Worm (Caenorhabditis elegans): ENCODE data around the gene Y51H7BR.4.

Gene Y51H7BR.4

DNA sequence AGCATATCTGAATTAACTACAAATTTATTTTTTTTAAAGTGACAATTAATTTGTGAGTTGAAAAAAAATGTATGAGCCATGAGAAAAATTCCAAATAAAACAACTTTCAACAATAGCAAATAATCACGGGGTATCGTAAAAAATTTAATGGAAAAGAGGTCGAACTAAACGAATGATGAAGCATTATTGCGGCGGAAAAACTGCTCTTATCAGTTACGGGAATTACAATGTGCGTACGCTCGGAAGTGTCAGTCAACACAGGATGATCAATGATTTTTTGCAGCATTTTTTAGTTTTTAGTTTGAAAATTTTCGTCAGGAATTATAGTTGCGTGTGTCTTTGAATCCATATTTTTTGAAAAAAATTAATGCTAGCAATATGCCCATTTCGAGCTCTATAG lies 47.6 kb downstream of the Y51H7BR.4 start:
- TF ChIP-seq elt-2 (tag; optimal IDR thresholded peaks at IDR 0.05) (peak; percentile 73), efl-1 (optimal IDR thresholded peaks at IDR 0.05) (no peak), efl-1 (GFP tag; optimal IDR thresholded peaks at IDR 0.05 in 1 of 2) (peak in 1 of 2 experiments; percentile 16), jun-1 (tag; optimal IDR thresholded peaks at IDR 0.05) (peak; percentile 12), lin-35 (GFP tag; optimal IDR thresholded peaks at IDR 0.05) (peak in 1 of 2 experiments; percentile 29), snpc-4 (tag; optimal IDR thresholded peaks at IDR 0.05) (no peak)

DNA sequence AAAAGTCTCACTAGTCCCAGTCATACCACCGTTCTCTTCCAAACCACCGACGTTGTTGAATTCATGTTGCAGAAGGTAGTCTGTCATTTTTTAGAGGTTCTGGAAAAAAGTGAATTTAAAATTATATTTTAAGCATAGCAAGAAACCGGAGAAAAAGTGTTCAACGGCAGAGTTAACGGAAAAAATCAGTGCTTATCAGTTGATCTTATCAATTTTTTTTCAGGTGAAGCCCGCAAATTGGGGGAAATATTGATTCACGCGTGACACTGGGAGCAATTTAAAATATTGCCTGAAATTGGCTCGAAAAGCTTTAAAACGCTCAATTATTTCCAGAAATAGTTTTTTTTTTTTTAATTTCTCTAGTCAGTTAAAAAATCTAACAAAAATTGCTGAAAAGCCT lies 50.7 kb downstream of the Y51H7BR.4 start, which contains the start of gene math-38:
Gene math-38 (minus strand): TSS at position 101 of the 400 bp plus-strand sequence.
- peak; percentile 22 for TF ChIP-seq elt-2 (tag; optimal IDR thresholded peaks at IDR 0.05)
- TF ChIP-seq zag-1 (tag; optimal IDR thresholded peaks at IDR 0.05), result no peak

ce11 chrII:1584140-1584539 lies 55.0 kb downstream of the Y51H7BR.4 start, which contains the start of gene clec-21:
TSS of gene clec-21 (minus strand) at chrII:1584240.
- TF ChIP-seq vab-15 (tag; optimal IDR thresholded peaks at IDR 0.05), result no peak

All from whole organism, L1 larva.